Worm (Caenorhabditis elegans): ENCODE results near the gene amt-3.

- TF ChIP-seq tbx-37 (GFP tag; conservative IDR thresholded peaks at IDR 0.05) = no peak
- no peak for TF ChIP-seq flt-1 (GFP tag; IDR thresholded peaks at IDR 0.05)
- TF ChIP-seq hmg-4 (GFP tag; optimal IDR thresholded peaks at IDR 0.05) = no peak
- TF ChIP-seq ama-1 (optimal IDR thresholded peaks at IDR 0.05) = no peak
- TF ChIP-seq ets-7 (tag; optimal IDR thresholded peaks at IDR 0.05) = no peak
- TF ChIP-seq tbx-11 (GFP tag; IDR thresholded peaks at IDR 0.05) = no peak
- TF ChIP-seq scrt-1 (GFP tag; IDR thresholded peaks at IDR 0.05) = no peak
- TF ChIP-seq pes-1 (GFP tag; IDR thresholded peaks at IDR 0.05) = no peak
Observed at ce11 chrII:8353288-8353687, 15.7 kb downstream of the amt-3 start.

Data from whole organism, early embryonic.